Fruit fly (Drosophila melanogaster) whole organism, embryonic: ENCODE results near the gene CG13075.
A peak's percentile ranks its signal among the peaks of the same experiment; 100 is the strongest.

ENCODE experiments used
- Ada2b ChIP-seq: fragments of 200-800 bp; sonication (Bioruptor generic); IDR thresholded peaks from 2 replicates; pipeline ENCODE4 v1.3.6; 2022; ENCODE audit warnings: missing biosample characterization, missing genetic modification characterization
- CG10959 ChIP-seq: fragments of 200-800 bp; sonication (Bioruptor generic); IDR thresholded peaks from 2 replicates; pipeline ENCODE4 v1.3.6; 2022; ENCODE audit warnings: missing biosample characterization, missing genetic modification characterization
- CG12391 ChIP-seq: fragments of 200-800 bp; sonication (Bioruptor generic); optimal IDR thresholded peaks from 3 replicates; lab custom pipeline; 2018; ENCODE audit warnings: missing biosample characterization, mild to moderate bottlenecking, missing genetic modification characterization, moderate library complexity
- CG13624 ChIP-seq: fragments of 200-800 bp; sonication (Bioruptor generic); optimal IDR thresholded peaks from 2 replicates; lab custom pipeline; 2016; ENCODE audit warnings: missing biosample characterization, missing genetic modification characterization
- CG14050 ChIP-seq: fragments of 200-800 bp; sonication (Bioruptor generic); IDR thresholded peaks from 3 replicates; pipeline ENCODE4 v1.3.6; 2022; ENCODE audit warnings: missing biosample characterization, missing genetic modification characterization
- CG14667 ChIP-seq: fragments of 200-800 bp; sonication (Bioruptor generic); IDR thresholded peaks from 2 replicates; pipeline ENCODE4 v1.3.6; 2022; ENCODE audit warnings: missing biosample characterization, missing genetic modification characterization
- CG18262 ChIP-seq: fragments of 200-800 bp; optimal IDR thresholded peaks from 3 replicates; lab custom pipeline; 2019; ENCODE audit warnings: missing biosample characterization, mild to moderate bottlenecking, missing genetic modification characterization, moderate library complexity
- CG18599 ChIP-seq: fragments of 200-800 bp; sonication (Bioruptor generic); optimal IDR thresholded peaks from 3 replicates; lab custom pipeline; 2017; ENCODE audit warnings: missing biosample characterization, missing genetic modification characterization, mild to moderate bottlenecking, moderate library complexity, missing genetic modification reagents
- CG2202 ChIP-seq: fragments of 200-800 bp; sonication (Bioruptor generic); optimal IDR thresholded peaks from 2 replicates; lab custom pipeline; 2018; ENCODE audit warnings: missing biosample characterization, mild to moderate bottlenecking, missing genetic modification characterization
- CG3838 ChIP-seq: fragments of 200-800 bp; sonication (Bioruptor generic); optimal IDR thresholded peaks from 3 replicates; lab custom pipeline; 2016; ENCODE audit warnings: missing biosample characterization, missing genetic modification characterization
- CG4404 ChIP-seq: fragments of 200-800 bp; sonication (Bioruptor generic); IDR thresholded peaks from 2 replicates; pipeline ENCODE4 v1.3.6; 2022; ENCODE audit warnings: missing biosample characterization, missing genetic modification characterization
- CG6272 ChIP-seq: fragments of 200-800 bp; sonication (Bioruptor generic); IDR thresholded peaks from 2 replicates; pipeline ENCODE4 v1.3.6; 2022; ENCODE audit warnings: missing biosample characterization, missing genetic modification characterization
- CG6765 ChIP-seq: fragments of 200-800 bp; sonication (Bioruptor generic); optimal IDR thresholded peaks from 3 replicates; lab custom pipeline; 2017; ENCODE audit warnings: missing biosample characterization, mild to moderate bottlenecking, missing genetic modification characterization
- CG6813 ChIP-seq: fragments of 200-800 bp; sonication (Bioruptor generic); optimal IDR thresholded peaks from 2 replicates; lab custom pipeline; 2017; ENCODE audit warnings: missing biosample characterization, missing genetic modification characterization, mild to moderate bottlenecking, moderate library complexity, missing genetic modification reagents
- CG7271 ChIP-seq: fragments of 200-800 bp; sonication (Bioruptor generic); optimal IDR thresholded peaks from 2 replicates; lab custom pipeline; 2018; ENCODE audit warnings: missing biosample characterization, mild to moderate bottlenecking, missing genetic modification characterization, moderate library complexity
- CG7372 ChIP-seq: fragments of 200-800 bp; sonication (Bioruptor generic); IDR thresholded peaks from 2 replicates; pipeline ENCODE4 v1.3.6; 2022; ENCODE audit warnings: missing biosample characterization, missing genetic modification characterization
- CG7786 ChIP-seq: fragments of 200-800 bp; sonication (Bioruptor generic); optimal IDR thresholded peaks from 2 replicates; lab custom pipeline; 2016; ENCODE audit warnings: missing biosample characterization, missing genetic modification characterization
- CG9727 ChIP-seq: fragments of 200-800 bp; sonication (Bioruptor generic); optimal IDR thresholded peaks from 3 replicates; lab custom pipeline; 2017; ENCODE audit warnings: missing biosample characterization, mild to moderate bottlenecking, missing genetic modification characterization
- CoRest ChIP-seq: fragments of 200-800 bp; sonication (Bioruptor generic); optimal IDR thresholded peaks from 3 replicates; lab custom pipeline; 2018; ENCODE audit warnings: missing biosample characterization, mild to moderate bottlenecking, missing genetic modification characterization, moderate library complexity
- Dad ChIP-seq: fragments of 200-800 bp; sonication (Bioruptor generic); optimal IDR thresholded peaks from 3 replicates; lab custom pipeline; 2016; ENCODE audit warnings: missing biosample characterization, missing genetic modification characterization
- Doc2 ChIP-seq: fragments of 200-800 bp; sonication (Bioruptor generic); IDR thresholded peaks from 2 replicates; pipeline ENCODE4 v1.3.6; 2022; ENCODE audit warnings: missing biosample characterization, missing genetic modification characterization
- Elba2 ChIP-seq: fragments of 200-800 bp; sonication (Bioruptor generic); optimal IDR thresholded peaks from 3 replicates; lab custom pipeline; 2016; ENCODE audit warnings: missing biosample characterization, missing genetic modification characterization
- Ets65A ChIP-seq: fragments of 200-800 bp; sonication (Bioruptor generic); peaks from one replicate; lab custom pipeline; 2016; ENCODE audit warnings: missing biosample characterization, missing genetic modification characterization
- HLH3B ChIP-seq: fragments of 200-800 bp; sonication (Bioruptor generic); IDR thresholded peaks from 2 replicates; pipeline ENCODE4 v1.3.6; 2022; ENCODE audit warnings: missing biosample characterization, missing genetic modification characterization
- HmgZ ChIP-seq: fragments of 200-800 bp; sonication (Bioruptor generic); optimal IDR thresholded peaks from 2 replicates; lab custom pipeline; 2018; ENCODE audit warnings: missing biosample characterization, mild to moderate bottlenecking, missing genetic modification characterization
- Hr39 ChIP-seq: fragments of >200 bp; optimal IDR thresholded peaks from 2 replicates; lab custom pipeline; 2017
- NFAT ChIP-seq: fragments of 200-800 bp; sonication (Bioruptor generic); IDR thresholded peaks from 2 replicates; pipeline ENCODE4 v1.3.6; 2022; ENCODE audit warnings: missing biosample characterization, missing genetic modification characterization
- PHDP ChIP-seq: fragments of 200-800 bp; sonication (Bioruptor generic); optimal IDR thresholded peaks from 3 replicates; lab custom pipeline; 2018; ENCODE audit warnings: missing biosample characterization, mild to moderate bottlenecking, missing genetic modification characterization, moderate library complexity
- Ravus ChIP-seq: fragments of 200-800 bp; sonication (Bioruptor generic); IDR thresholded peaks from 2 replicates; pipeline ENCODE4 v1.3.6; 2022; ENCODE audit warnings: missing biosample characterization, missing genetic modification characterization
- Rx ChIP-seq: fragments of 200-800 bp; sonication (Bioruptor generic); IDR thresholded peaks from 2 replicates; pipeline ENCODE4 v1.3.6; 2022; ENCODE audit warnings: missing biosample characterization, missing genetic modification characterization
- Tbp ChIP-seq: fragments of >200 bp; optimal IDR thresholded peaks from 2 replicates; lab custom pipeline; 2018; ENCODE audit warnings: missing biosample characterization, missing genetic modification characterization
- ab ChIP-seq: fragments of 200-800 bp; sonication (Bioruptor generic); optimal IDR thresholded peaks from 2 replicates; lab custom pipeline; 2016; ENCODE audit warnings: missing biosample characterization, missing genetic modification characterization
- ash1 ChIP-seq: fragments of 200-800 bp; sonication (Bioruptor generic); optimal IDR thresholded peaks from 2 replicates; lab custom pipeline; 2018; ENCODE audit warnings: missing biosample characterization, mild to moderate bottlenecking, missing genetic modification characterization
- bcd ChIP-seq: fragments of 200-800 bp; sonication (Bioruptor generic); optimal IDR thresholded peaks from 2 replicates; lab custom pipeline; 2017; ENCODE audit warnings: missing biosample characterization, mild to moderate bottlenecking, missing genetic modification characterization
- bigmax ChIP-seq: fragments of 200-800 bp; sonication (Bioruptor generic); optimal IDR thresholded peaks from 2 replicates; lab custom pipeline; 2018; ENCODE audit warnings: missing biosample characterization, mild to moderate bottlenecking, missing genetic modification characterization
- dpn ChIP-seq, 2 experiments: fragments of 200-800 bp; sonication (Bioruptor generic); optimal IDR thresholded peaks; 3 replicates each; lab custom pipeline; 2016; ENCODE audit warnings: missing biosample characterization in 2 of 2, missing genetic modification characterization in 2 of 2
- emc ChIP-seq: fragments of 200-800 bp; sonication (Bioruptor generic); optimal IDR thresholded peaks from 2 replicates; lab custom pipeline; 2016; ENCODE audit warnings: missing biosample characterization, missing genetic modification characterization
- en ChIP-seq: fragments of 200-800 bp; sonication (Bioruptor generic); optimal IDR thresholded peaks from 2 replicates; lab custom pipeline; 2016; ENCODE audit warnings: missing biosample characterization, missing genetic modification characterization
- eyg ChIP-seq: fragments of 200-800 bp; sonication (Bioruptor generic); optimal IDR thresholded peaks from 3 replicates; lab custom pipeline; 2016; ENCODE audit warnings: missing biosample characterization, missing genetic modification characterization
- gfzf ChIP-seq: fragments of 200-800 bp; sonication (Bioruptor generic); optimal IDR thresholded peaks from 2 replicates; lab custom pipeline; 2016; ENCODE audit warnings: missing biosample characterization, mild to moderate bottlenecking, missing genetic modification characterization, moderate library complexity
- jing ChIP-seq: fragments of 200-800 bp; sonication (Bioruptor generic); optimal IDR thresholded peaks from 2 replicates; lab custom pipeline; 2018; ENCODE audit warnings: missing biosample characterization, mild to moderate bottlenecking, missing genetic modification characterization
- knrl ChIP-seq: fragments of 200-800 bp; sonication (Bioruptor generic); IDR thresholded peaks from 3 replicates; pipeline ENCODE4 v1.3.6; 2022; ENCODE audit warnings: missing biosample characterization, missing genetic modification characterization; ENCODE audit not compliant: partially characterized antibody
- prd ChIP-seq, 3 experiments: fragments of >200 bp in 2 of 3; fragments of 200-800 bp in 1 of 3; sonication (Bioruptor generic) in 1 of 3; optimal IDR thresholded peaks in 2 of 3; IDR thresholded peaks in 1 of 3; 2 replicates in 2 of 3; 3 replicates in 1 of 3; pipeline versions ENCODE4 v1.3.6 to Lab custom; 2017 to 2022; ENCODE audit warnings: missing biosample characterization in 1 of 3, missing genetic modification characterization in 1 of 3
- psq ChIP-seq: fragments of 200-800 bp; sonication (Bioruptor generic); optimal IDR thresholded peaks from 2 replicates; lab custom pipeline; 2017; ENCODE audit warnings: missing biosample characterization, missing genetic modification characterization
- repo ChIP-seq: fragments of 200-800 bp; sonication (Bioruptor generic); optimal IDR thresholded peaks from 2 replicates; lab custom pipeline; 2016; ENCODE audit warnings: missing biosample characterization, missing genetic modification characterization
- rib ChIP-seq: fragments of 200-800 bp; sonication (Bioruptor generic); IDR thresholded peaks from 2 replicates; pipeline ENCODE4 v1.3.6; 2022; ENCODE audit warnings: missing biosample characterization, missing genetic modification characterization
- sqz ChIP-seq: fragments of 200-800 bp; sonication (Bioruptor generic); optimal IDR thresholded peaks from 3 replicates; lab custom pipeline; 2018; ENCODE audit warnings: missing biosample characterization, mild to moderate bottlenecking, missing genetic modification characterization
- unpg ChIP-seq: fragments of 200-800 bp; sonication (Bioruptor generic); optimal IDR thresholded peaks from 3 replicates; lab custom pipeline; 2018; ENCODE audit warnings: missing biosample characterization, mild to moderate bottlenecking, missing genetic modification characterization, moderate library complexity
- zen ChIP-seq: fragments of 200-800 bp; sonication (Bioruptor generic); optimal IDR thresholded peaks from 3 replicates; lab custom pipeline; 2018; ENCODE audit warnings: missing biosample characterization, mild to moderate bottlenecking, missing genetic modification characterization, moderate library complexity
- zfh2 ChIP-seq: fragments of 200-800 bp; sonication (Bioruptor generic); optimal IDR thresholded peaks from 2 replicates; lab custom pipeline; 2016; ENCODE audit warnings: missing biosample characterization, missing genetic modification characterization

CG13075 gene

dm6 chr3L:16131264-16132066 lies 47.7 kb downstream of the CG13075 start, which contains the start of the genes Trs20 and elg1 (continued):
- TF ChIP-seq CG14667 (GFP tag; lab: Robert Waterston, UW) (no peak), CG7372 (no peak), CG4404 (GFP tag; lab: Robert Waterston, UW) (0 out of 2 replicates have a peak, but pooled peaks have one; percentile 27), PHDP (tag; lab: Kevin White, UChicago) (peak; percentile 70), emc (no peak), CG14050 (GFP tag; lab: Robert Waterston, UW) (no peak), bcd (GFP tag; lab: Kevin White, UChicago) (peak; percentile 2), ash1 (GFP tag; lab: Kevin White, UChicago) (no peak), jing (GFP tag; lab: Kevin White, UChicago) (no peak), Rx (GFP tag; lab: Robert Waterston, UW) (no peak), CG12391 (peak; percentile 84), CG18599 (GFP tag; lab: Kevin White, UChicago) (peak; percentile 46), CG18262 (tag; lab: Kevin White, UChicago) (peak; percentile 80), CG13624 (GFP tag; lab: Kevin White, UChicago) (no peak), Ets65A (GFP tag; lab: Kevin White, UChicago) (peak; percentile 66), CoRest (tag; lab: Kevin White, UChicago) (peak; percentile 74), repo (GFP tag; lab: Kevin White, UChicago) (no peak), CG7271 (tag; lab: Kevin White, UChicago) (peak; percentile 13), CG6813 (GFP tag; lab: Kevin White, UChicago) (no peak), gfzf (GFP tag; lab: Kevin White, UChicago) (peak; percentile 73), Dad (GFP tag; lab: Kevin White, UChicago) (no peak), rib (GFP tag; lab: Robert Waterston, UW) (0 out of 2 replicates have a peak, but pooled peaks have one; percentile 32), CG10959 (GFP tag; lab: Robert Waterston, UW) (no peak), Ada2b (no peak), ab (no peak), Ravus (GFP tag; lab: Robert Waterston, UW) (no peak), HLH3B (peak; percentile 54; the same call in 1 of the 2 replicates), CG7786 (GFP tag; lab: Kevin White, UChicago) (no peak), NFAT (GFP tag; lab: Robert Waterston, UW) (peak; percentile 48; the same call in 1 of the 2 replicates), unpg (peak; percentile 30), CG2202 (tag; lab: Kevin White, UChicago) (no peak), Hr39 (lab: Kevin White, UChicago) (no peak), Doc2 (GFP tag; lab: Robert Waterston, UW) (no peak), zfh2 (GFP tag; lab: Kevin White, UChicago) (peak; percentile 10), knrl (no peak), CG6272 (no peak), CG9727 (GFP tag; lab: Kevin White, UChicago) (peak; percentile 53), psq (GFP tag; lab: Kevin White, UChicago) (no peak), en (GFP tag; lab: Kevin White, UChicago) (no peak), eyg (GFP tag; lab: Kevin White, UChicago) (no peak), sqz (GFP tag; lab: Kevin White, UChicago) (no peak), zen (peak; percentile 46), dpn (GFP tag; optimal IDR thresholded peaks at IDR 0.05; lab: Kevin White, UChicago) (peak; percentile 2 to 35), Elba2 (peak; percentile 4), CG3838 (no peak), prd (optimal IDR thresholded peaks at IDR 0.05; lab: Kevin White, UChicago) (no peak), prd (GFP tag; IDR thresholded peaks at IDR 0.05; lab: Robert Waterston, UW) (peak; percentile 45; the same call in 1 of the 3 replicates), bigmax (GFP tag; lab: Kevin White, UChicago) (no peak), Tbp (GFP tag; lab: Kevin White, UChicago) (no peak), HmgZ (peak; percentile 10), CG6765 (peak; percentile 27)
